Worm (Caenorhabditis elegans) whole organism, L2 larva: ENCODE data around the gene F35E12.2.

Source experiments
- C34F6.9 ChIP-seq: fragments of 150-350 bp; optimal IDR thresholded peaks from 2 replicates; lab custom pipeline; 2014; ENCODE audit warnings: missing biosample characterization, missing genetic modification characterization
- F13H6.1 ChIP-seq: sonication (generic microtip); optimal IDR thresholded peaks from 2 replicates; lab custom pipeline; 2016; ENCODE audit warnings: missing genetic modification characterization, missing compliant biosample characterization
- R02D3.7 ChIP-seq: fragments of 150-350 bp; optimal IDR thresholded peaks from 2 replicates; lab custom pipeline; 2014; ENCODE audit warnings: missing biosample characterization, missing genetic modification characterization
- Y55F3AM.14 ChIP-seq: fragments of 200-800 bp; sonication (Bioruptor generic); optimal IDR thresholded peaks from 2 replicates; lab custom pipeline; 2018; ENCODE audit warnings: mild to moderate bottlenecking, missing genetic modification characterization, missing compliant biosample characterization
- blmp-1 ChIP-seq: sonication (generic microtip); optimal IDR thresholded peaks from 2 replicates; lab custom pipeline; 2017; ENCODE audit warnings: missing genetic modification characterization, mild to moderate bottlenecking, missing compliant biosample characterization, antibody characterized with exemption, moderate library complexity; ENCODE audit not compliant: insufficient read depth
- ceh-16 ChIP-seq: fragments of 150-350 bp; optimal IDR thresholded peaks from 2 replicates; lab custom pipeline; 2014; ENCODE audit warnings: missing biosample characterization, missing genetic modification characterization
- ceh-82 ChIP-seq: fragments of 150-350 bp; optimal IDR thresholded peaks from 2 replicates; lab custom pipeline; 2014; ENCODE audit warnings: missing biosample characterization, missing genetic modification characterization
- crh-2 ChIP-seq: sonication (generic microtip); optimal IDR thresholded peaks from 2 replicates; lab custom pipeline; 2017; ENCODE audit warnings: missing biosample characterization, missing genetic modification characterization
- egl-27 ChIP-seq: sonication (generic microtip); optimal IDR thresholded peaks from 3 replicates; lab custom pipeline; 2017; ENCODE audit warnings: missing biosample characterization, missing genetic modification reagents, missing genetic modification characterization
- elt-1 ChIP-seq: fragments of 150-350 bp; optimal IDR thresholded peaks from 2 replicates; lab custom pipeline; 2014; ENCODE audit warnings: missing biosample characterization, missing genetic modification characterization
- elt-3 ChIP-seq: sonication (generic microtip); optimal IDR thresholded peaks from 2 replicates; lab custom pipeline; 2017; ENCODE audit warnings: missing biosample characterization, missing genetic modification characterization
- fos-1 ChIP-seq: fragments of 150-350 bp; optimal IDR thresholded peaks from 2 replicates; lab custom pipeline; 2014; ENCODE audit warnings: missing biosample characterization, missing genetic modification characterization
- gmeb-1 ChIP-seq: fragments of 150-350 bp; optimal IDR thresholded peaks from 2 replicates; lab custom pipeline; 2014; ENCODE audit warnings: missing biosample characterization, missing genetic modification characterization
- lin-11 ChIP-seq: fragments of 150-350 bp; sonication (generic microtip); optimal IDR thresholded peaks from 2 replicates; lab custom pipeline; 2014; ENCODE audit warnings: missing biosample characterization, missing genetic modification characterization, inconsistent platforms, mixed read lengths
- lin-13 ChIP-seq: fragments of 150-350 bp; optimal IDR thresholded peaks from 2 replicates; lab custom pipeline; 2014; ENCODE audit warnings: missing biosample characterization, missing genetic modification reagents, missing genetic modification characterization
- lin-39 ChIP-seq: fragments of 150-350 bp; optimal IDR thresholded peaks from 2 replicates; lab custom pipeline; 2014; ENCODE audit warnings: missing biosample characterization, missing genetic modification reagents, missing genetic modification characterization
- lsy-2 ChIP-seq, 2 experiments: fragments of 150-350 bp in 1 of 2; sonication (generic microtip) in 1 of 2; optimal IDR thresholded peaks; 2 replicates each; lab custom pipeline; 2014 to 2017; ENCODE audit warnings: missing biosample characterization in 2 of 2, missing genetic modification characterization in 2 of 2
- mab-5 ChIP-seq: fragments of 150-350 bp; optimal IDR thresholded peaks from 2 replicates; lab custom pipeline; 2014; ENCODE audit warnings: missing biosample characterization, missing genetic modification characterization
- mdl-1 ChIP-seq, 2 experiments: fragments of 150-350 bp in 1 of 2; sonication (generic microtip) in 1 of 2; optimal IDR thresholded peaks; 2 replicates each; lab custom pipeline; 2017; ENCODE audit warnings: missing biosample characterization in 2 of 2, missing genetic modification characterization in 2 of 2
- nhr-10 ChIP-seq: sonication (generic microtip); optimal IDR thresholded peaks from 2 replicates; lab custom pipeline; 2017; ENCODE audit warnings: missing biosample characterization, missing genetic modification characterization
- nhr-129 ChIP-seq: fragments of 150-350 bp; optimal IDR thresholded peaks from 2 replicates; lab custom pipeline; 2014; ENCODE audit warnings: missing biosample characterization, missing genetic modification characterization
- nhr-21 ChIP-seq: fragments of 150-350 bp; optimal IDR thresholded peaks from 2 replicates; lab custom pipeline; 2014; ENCODE audit warnings: missing biosample characterization, missing genetic modification characterization
- nhr-23 ChIP-seq: fragments of 150-350 bp; optimal IDR thresholded peaks from 2 replicates; lab custom pipeline; 2014; ENCODE audit warnings: missing biosample characterization, missing genetic modification reagents, missing genetic modification characterization
- nhr-237 ChIP-seq: fragments of 150-350 bp; optimal IDR thresholded peaks from 2 replicates; lab custom pipeline; 2014; ENCODE audit warnings: missing biosample characterization, missing genetic modification characterization
- nhr-25 ChIP-seq: fragments of 150-350 bp; sonication (generic microtip); optimal IDR thresholded peaks from 3 replicates; lab custom pipeline; 2014; ENCODE audit warnings: missing biosample characterization, missing genetic modification characterization
- nhr-6 ChIP-seq: fragments of 150-350 bp; optimal IDR thresholded peaks from 2 replicates; lab custom pipeline; 2014; ENCODE audit warnings: missing biosample characterization, missing genetic modification characterization
- peb-1 ChIP-seq: fragments of 150-350 bp; optimal IDR thresholded peaks from 2 replicates; lab custom pipeline; 2014; ENCODE audit warnings: missing biosample characterization, missing genetic modification characterization
- sem-4 ChIP-seq: fragments of 150-350 bp; optimal IDR thresholded peaks from 2 replicates; lab custom pipeline; 2014; ENCODE audit warnings: missing biosample characterization, missing genetic modification reagents, missing genetic modification characterization
- skn-1 ChIP-seq: sonication (generic microtip); optimal IDR thresholded peaks from 2 replicates; lab custom pipeline; 2017; ENCODE audit warnings: missing biosample characterization, missing genetic modification characterization
- sma-3 ChIP-seq: sonication (generic microtip); optimal IDR thresholded peaks from 2 replicates; lab custom pipeline; 2016; ENCODE audit warnings: missing genetic modification reagents, missing genetic modification characterization, missing compliant biosample characterization
- sma-9 ChIP-seq, 2 experiments: fragments of 150-350 bp in 1 of 2; sonication (generic microtip) in 1 of 2; optimal IDR thresholded peaks; 2 replicates each; lab custom pipeline; 2014 to 2016; ENCODE audit warnings: missing genetic modification characterization in 2 of 2, mild to moderate bottlenecking in 1 of 2, missing biosample characterization in 1 of 2, missing compliant biosample characterization in 1 of 2, missing genetic modification reagents in 1 of 2, moderate library complexity in 1 of 2
- snpc-4 ChIP-seq: fragments of 150-350 bp; optimal IDR thresholded peaks from 2 replicates; lab custom pipeline; 2014; ENCODE audit warnings: missing biosample characterization, missing genetic modification characterization
- unc-55 ChIP-seq: fragments of 150-350 bp; sonication (generic microtip); optimal IDR thresholded peaks from 3 replicates; lab custom pipeline; 2014; ENCODE audit warnings: missing biosample characterization, missing genetic modification reagents, missing genetic modification characterization
- zag-1 ChIP-seq: fragments of 150-350 bp; optimal IDR thresholded peaks from 2 replicates; lab custom pipeline; 2014; ENCODE audit warnings: missing biosample characterization, missing genetic modification characterization
- ztf-11 ChIP-seq: sonication (generic microtip); optimal IDR thresholded peaks from 2 replicates; lab custom pipeline; 2017; ENCODE audit warnings: missing biosample characterization, missing genetic modification characterization
- ztf-4 ChIP-seq: fragments of 150-350 bp; optimal IDR thresholded peaks from 2 replicates; lab custom pipeline; 2014; ENCODE audit warnings: missing biosample characterization, missing genetic modification characterization

F35E12.2 gene

ce11 chrV:13736147-13736546, 11.5 kb upstream of the F35E12.2 start, which contains the start of gene F35E12.6:
Gene F35E12.6, minus strand, starts transcription at chrV:13736247.
- TF ChIP-seq sma-9 (GFP tag; optimal IDR thresholded peaks at IDR 0.05; lab: Kevin White, UChicago) (no peak), sma-9 (tag; optimal IDR thresholded peaks at IDR 0.05; lab: Kevin White, UChicago) (no peak), fos-1 (tag; lab: Kevin White, UChicago) (peak; percentile 19), lin-13 (GFP tag; lab: Kevin White, UChicago) (no peak)

- TF ChIP-seq mdl-1 (tag; optimal IDR thresholded peaks at IDR 0.05; lab: Kevin White, UChicago) = no peak
- no peak for TF ChIP-seq nhr-21 (tag; lab: Kevin White, UChicago)
- no peak for TF ChIP-seq F13H6.1
- no peak for TF ChIP-seq sem-4 (tag; lab: Kevin White, UChicago)
- no peak for TF ChIP-seq peb-1 (tag; lab: Kevin White, UChicago)
- no peak for TF ChIP-seq elt-1 (tag; lab: Kevin White, UChicago)
- TF ChIP-seq nhr-6 (tag; lab: Kevin White, UChicago) = no peak
- TF ChIP-seq nhr-237 (tag; lab: Kevin White, UChicago) = no peak
- TF ChIP-seq lin-13 (GFP tag; lab: Kevin White, UChicago) = no peak
- TF ChIP-seq ztf-4 (tag; lab: Kevin White, UChicago) = no peak
- TF ChIP-seq skn-1 (tag; lab: Kevin White, UChicago) = peak; percentile 48
- TF ChIP-seq fos-1 (tag; lab: Kevin White, UChicago) = peak; percentile 91
- no peak for TF ChIP-seq R02D3.7 (tag; lab: Kevin White, UChicago)
- no peak for TF ChIP-seq sma-3
- no peak for TF ChIP-seq lsy-2 (tag; optimal IDR thresholded peaks at IDR 0.05; lab: Kevin White, UChicago)
Observed at ce11 chrV:13730762-13731161, 6.1 kb upstream of the F35E12.2 start, which contains the start of gene dct-17. Gene dct-17, minus strand, starts transcription at chrV:13730784.

ce11 chrV:13725574-13725973, 893 bp upstream of the F35E12.2 start, which contains the start of gene fbxa-181:
Gene fbxa-181, plus strand, starts transcription at chrV:13725874.
- TF ChIP-seq crh-2 (tag; lab: Kevin White, UChicago) (no peak), ceh-82 (tag; lab: Kevin White, UChicago) (no peak), ztf-11 (tag; lab: Kevin White, UChicago) (no peak)

ce11 chrV:13716531-13716930, 8.2 kb downstream of the F35E12.2 start, which contains the start of gene T01D3.6:
Gene T01D3.6, plus strand, starts transcription at chrV:13716824.
- TF ChIP-seq skn-1 (tag; lab: Kevin White, UChicago) (no peak), R02D3.7 (tag; lab: Kevin White, UChicago) (no peak), gmeb-1 (tag; lab: Kevin White, UChicago) (peak; percentile 34), fos-1 (tag; lab: Kevin White, UChicago) (peak; percentile 88), lin-11 (tag; lab: Kevin White, UChicago) (no peak), sma-9 (GFP tag; optimal IDR thresholded peaks at IDR 0.05; lab: Kevin White, UChicago) (peak; percentile 56), sma-9 (tag; optimal IDR thresholded peaks at IDR 0.05; lab: Kevin White, UChicago) (no peak)

ce11 chrV:13715223-13715686, 9.4 kb downstream of the F35E12.2 start, which contains the start of gene zipt-9:
Gene zipt-9, minus strand, starts transcription at chrV:13715273.
- TF ChIP-seq lin-11 (tag; lab: Kevin White, UChicago) (peak; percentile 57), gmeb-1 (tag; lab: Kevin White, UChicago) (peak; percentile 73), nhr-129 (tag; lab: Kevin White, UChicago) (peak; percentile 77), lsy-2 (tag; optimal IDR thresholded peaks at IDR 0.05; lab: Kevin White, UChicago) (peak; percentile 50 to 86), elt-3 (tag; lab: Kevin White, UChicago) (no peak), snpc-4 (tag; lab: Kevin White, UChicago) (peak; percentile 10), fos-1 (tag; lab: Kevin White, UChicago) (peak; percentile 70), lin-39 (tag; lab: Kevin White, UChicago) (no peak), zag-1 (tag; lab: Kevin White, UChicago) (peak; percentile 36), mab-5 (tag; lab: Kevin White, UChicago) (no peak), ceh-16 (no peak), sma-9 (GFP tag; optimal IDR thresholded peaks at IDR 0.05; lab: Kevin White, UChicago) (peak; percentile 84), sma-9 (tag; optimal IDR thresholded peaks at IDR 0.05; lab: Kevin White, UChicago) (no peak), crh-2 (tag; lab: Kevin White, UChicago) (peak; percentile 89), F13H6.1 (peak; percentile 73), nhr-23 (tag; lab: Kevin White, UChicago) (no peak), nhr-10 (tag; lab: Kevin White, UChicago) (no peak), blmp-1 (tag; lab: Kevin White, UChicago) (peak; percentile 64), unc-55 (peak; percentile 90), mdl-1 (tag; optimal IDR thresholded peaks at IDR 0.05; lab: Kevin White, UChicago) (no peak), skn-1 (tag; lab: Kevin White, UChicago) (no peak), Y55F3AM.14 (GFP tag; lab: Kevin White, UChicago) (peak; percentile 20), nhr-21 (tag; lab: Kevin White, UChicago) (peak; percentile 65), egl-27 (tag; lab: Kevin White, UChicago) (peak; percentile 65), sma-3 (peak; percentile 94), ceh-82 (tag; lab: Kevin White, UChicago) (peak; percentile 41), nhr-25 (tag; lab: Kevin White, UChicago) (no peak), C34F6.9 (tag; lab: Kevin White, UChicago) (peak; percentile 92), peb-1 (tag; lab: Kevin White, UChicago) (no peak), sem-4 (tag; lab: Kevin White, UChicago) (peak; percentile 53)
